Worm (Caenorhabditis elegans) whole organism, L4 larva: ENCODE measurements around the gene T02G5.7.
A peak's percentile ranks its signal among the peaks of the same experiment; 100 is the strongest.

Source experiments
- D1046.2 ChIP-seq: fragments of 200-800 bp; sonication (Bioruptor generic); IDR thresholded peaks from 2 replicates; pipeline ENCODE4 v1.3.6; 2022; ENCODE audit warnings: missing genetic modification characterization, missing compliant biosample characterization
- F26F4.8 ChIP-seq: fragments of 200-800 bp; sonication (Bioruptor generic); conservative IDR thresholded peaks from 2 replicates; pipeline ENCODE4 v1.3.6; 2022; ENCODE audit warnings: missing genetic modification characterization, missing compliant biosample characterization
- F37D6.2 ChIP-seq: sonication (generic microtip); optimal IDR thresholded peaks from 2 replicates; lab custom pipeline; 2016; ENCODE audit warnings: mild to moderate bottlenecking, missing genetic modification characterization, missing compliant biosample characterization
- R02D3.7 ChIP-seq: fragments of 150-350 bp; sonication (generic microtip); optimal IDR thresholded peaks from 3 replicates; lab custom pipeline; 2014; ENCODE audit warnings: missing biosample characterization, missing genetic modification characterization
- T20F7.1 ChIP-seq: fragments of 200-800 bp; sonication (Bioruptor generic); optimal IDR thresholded peaks from 2 replicates; lab custom pipeline; 2018; ENCODE audit warnings: mild to moderate bottlenecking, missing genetic modification characterization, missing compliant biosample characterization
- Y5F2A.4 ChIP-seq: fragments of 200-800 bp; sonication (Bioruptor generic); optimal IDR thresholded peaks from 2 replicates; lab custom pipeline; 2018; ENCODE audit warnings: mild to moderate bottlenecking, missing genetic modification characterization, missing compliant biosample characterization
- attf-4 ChIP-seq: sonication (generic microtip); optimal IDR thresholded peaks from 3 replicates; lab custom pipeline; 2017; ENCODE audit warnings: missing biosample characterization, missing genetic modification characterization
- ceh-20 ChIP-seq: fragments of 200-800 bp; sonication (Bioruptor generic); IDR thresholded peaks from 2 replicates; pipeline ENCODE4 v1.3.6; 2022; ENCODE audit warnings: missing genetic modification reagents, missing genetic modification characterization, missing compliant biosample characterization
- ceh-32 ChIP-seq: sonication (generic microtip); optimal IDR thresholded peaks from 2 replicates; lab custom pipeline; 2016; ENCODE audit warnings: mild to moderate bottlenecking, missing genetic modification characterization, missing compliant biosample characterization; ENCODE audit not compliant: poor library complexity
- ceh-82 ChIP-seq: sonication (generic microtip); optimal IDR thresholded peaks from 2 replicates; lab custom pipeline; 2017; ENCODE audit warnings: missing biosample characterization, missing genetic modification characterization
- ces-1 ChIP-seq: fragments of 150-350 bp; sonication (generic microtip); optimal IDR thresholded peaks from 4 replicates; lab custom pipeline; 2014; ENCODE audit warnings: missing biosample characterization, missing genetic modification reagents, missing genetic modification characterization
- cey-2 ChIP-seq: sonication (generic microtip); optimal IDR thresholded peaks from 3 replicates; lab custom pipeline; 2017; ENCODE audit warnings: missing genetic modification characterization, mild to moderate bottlenecking, missing compliant biosample characterization, antibody characterized with exemption, borderline replicate concordance; ENCODE audit not compliant: insufficient read depth
- daf-12 ChIP-seq: fragments of 150-350 bp; optimal IDR thresholded peaks from 2 replicates; lab custom pipeline; 2014; ENCODE audit warnings: missing biosample characterization, missing genetic modification reagents, missing genetic modification characterization
- daf-16 ChIP-seq, 3 experiments: sonication (generic microtip); optimal IDR thresholded peaks; 2 replicates each; lab custom pipeline; 2016 to 2017; ENCODE audit warnings: missing genetic modification characterization in 3 of 3, missing genetic modification reagents in 3 of 3, mild to moderate bottlenecking in 2 of 3, missing compliant biosample characterization in 2 of 3, missing biosample characterization in 1 of 3, moderate library complexity in 1 of 3
- daf-8 ChIP-seq: fragments of 200-800 bp; sonication (Bioruptor generic); IDR thresholded peaks from 2 replicates; pipeline ENCODE4 v1.3.6; 2022; ENCODE audit warnings: missing genetic modification characterization, missing compliant biosample characterization
- dmd-6 ChIP-seq: fragments of 200-800 bp; sonication (Bioruptor generic); IDR thresholded peaks from 2 replicates; pipeline ENCODE4 v1.3.6; 2022; ENCODE audit warnings: missing genetic modification reagents, missing genetic modification characterization, missing compliant biosample characterization
- dpl-1 ChIP-seq: fragments of 150-350 bp; optimal IDR thresholded peaks from 2 replicates; lab custom pipeline; 2014; ENCODE audit warnings: missing biosample characterization, missing genetic modification reagents, missing genetic modification characterization
- duxl-1 ChIP-seq: sonication (generic microtip); optimal IDR thresholded peaks from 2 replicates; lab custom pipeline; 2016; ENCODE audit warnings: mild to moderate bottlenecking, missing genetic modification characterization, moderate library complexity, missing compliant biosample characterization; ENCODE audit not compliant: poor library complexity
- dve-1 ChIP-seq: sonication (generic microtip); optimal IDR thresholded peaks from 2 replicates; lab custom pipeline; 2017; ENCODE audit warnings: antibody characterized with exemption, mild to moderate bottlenecking, missing genetic modification characterization, missing compliant biosample characterization; ENCODE audit not compliant: insufficient read depth
- hif-1 ChIP-seq, 2 experiments: sonication (generic microtip); optimal IDR thresholded peaks; 2 replicates each; lab custom pipeline; 2016 to 2017; ENCODE audit warnings: missing compliant biosample characterization in 2 of 2, missing genetic modification characterization in 2 of 2, missing genetic modification reagents in 2 of 2, missing genotype in 2 of 2, mild to moderate bottlenecking in 1 of 2
- hlh-11 ChIP-seq: fragments of 200-800 bp; sonication (Bioruptor generic); optimal IDR thresholded peaks from 2 replicates; lab custom pipeline; 2018; ENCODE audit warnings: mild to moderate bottlenecking, missing genetic modification characterization, missing compliant biosample characterization
- lin-1 ChIP-seq: fragments of 200-800 bp; sonication (Bioruptor generic); IDR thresholded peaks from 2 replicates; pipeline ENCODE4 v1.3.6; 2022; ENCODE audit warnings: missing genetic modification reagents, missing genetic modification characterization, missing compliant biosample characterization
- lin-38 ChIP-seq: fragments of 200-800 bp; sonication (Bioruptor generic); IDR thresholded peaks from 2 replicates; pipeline ENCODE4 v1.3.6; 2022; ENCODE audit warnings: missing genetic modification reagents, missing genetic modification characterization, missing compliant biosample characterization
- madf-9 ChIP-seq: fragments of 200-800 bp; sonication (Bioruptor generic); conservative IDR thresholded peaks from 2 replicates; pipeline ENCODE4 v1.3.6; 2022; ENCODE audit warnings: missing genetic modification reagents, missing genetic modification characterization, missing compliant biosample characterization
- mdl-1 ChIP-seq, 2 experiments: fragments of 150-350 bp in 1 of 2; sonication (generic microtip) in 1 of 2; optimal IDR thresholded peaks; 2 replicates each; lab custom pipeline; 2014 to 2017; ENCODE audit warnings: missing biosample characterization in 2 of 2, missing genetic modification characterization in 2 of 2
- mep-1 ChIP-seq: fragments of 150-350 bp; sonication (generic microtip); optimal IDR thresholded peaks from 3 replicates; lab custom pipeline; 2014; ENCODE audit warnings: missing biosample characterization, missing genetic modification characterization
- mxl-3 ChIP-seq: fragments of 200-800 bp; sonication (Bioruptor generic); optimal IDR thresholded peaks from 2 replicates; lab custom pipeline; 2018; ENCODE audit warnings: mild to moderate bottlenecking, missing genetic modification characterization, missing compliant biosample characterization
- nhr-10 ChIP-seq: fragments of 150-350 bp; optimal IDR thresholded peaks from 2 replicates; lab custom pipeline; 2014; ENCODE audit warnings: missing biosample characterization, missing genetic modification characterization
- nhr-102 ChIP-seq: sonication (generic microtip); optimal IDR thresholded peaks from 2 replicates; lab custom pipeline; 2016; ENCODE audit warnings: mild to moderate bottlenecking, missing genetic modification characterization, moderate library complexity, missing compliant biosample characterization
- nhr-11 ChIP-seq: fragments of 150-350 bp; optimal IDR thresholded peaks from 2 replicates; lab custom pipeline; 2014; ENCODE audit warnings: missing biosample characterization, missing genetic modification characterization
- nhr-237 ChIP-seq: sonication (generic microtip); optimal IDR thresholded peaks from 2 replicates; lab custom pipeline; 2017; ENCODE audit warnings: missing biosample characterization, missing genetic modification characterization
- nhr-28 ChIP-seq: fragments of 150-350 bp; optimal IDR thresholded peaks from 2 replicates; lab custom pipeline; 2014; ENCODE audit warnings: missing biosample characterization, missing genetic modification characterization
- nhr-48 ChIP-seq: sonication (generic microtip); optimal IDR thresholded peaks from 2 replicates; lab custom pipeline; 2016; ENCODE audit warnings: mild to moderate bottlenecking, missing genetic modification characterization, missing compliant biosample characterization
- nhr-77 ChIP-seq: fragments of 150-350 bp; optimal IDR thresholded peaks from 2 replicates; lab custom pipeline; 2014; ENCODE audit warnings: missing biosample characterization, missing genetic modification characterization
- pqm-1 ChIP-seq: sonication (generic microtip); optimal IDR thresholded peaks from 2 replicates; lab custom pipeline; 2017; ENCODE audit warnings: missing biosample characterization, missing genetic modification characterization
- saeg-2 ChIP-seq: fragments of 200-800 bp; sonication (Bioruptor generic); IDR thresholded peaks from 2 replicates; pipeline ENCODE4 v1.3.6; 2022; ENCODE audit warnings: missing genetic modification reagents, missing genetic modification characterization, missing compliant biosample characterization
- sdz-12 ChIP-seq: fragments of 200-800 bp; sonication (Bioruptor generic); optimal IDR thresholded peaks from 2 replicates; lab custom pipeline; 2018; ENCODE audit warnings: mild to moderate bottlenecking, missing genetic modification characterization, missing compliant biosample characterization
- set-16 ChIP-seq: fragments of 200-800 bp; sonication (Bioruptor generic); IDR thresholded peaks from 2 replicates; pipeline ENCODE4 v1.3.6; 2022; ENCODE audit warnings: missing genetic modification reagents, missing genetic modification characterization, missing compliant biosample characterization
- tag-97 ChIP-seq: fragments of 200-800 bp; sonication (Bioruptor generic); IDR thresholded peaks from 2 replicates; pipeline ENCODE4 v1.3.6; 2022; ENCODE audit warnings: missing genetic modification characterization, missing compliant biosample characterization
- tra-1 ChIP-seq: fragments of 200-800 bp; sonication (Bioruptor generic); IDR thresholded peaks from 2 replicates; pipeline ENCODE4 v1.3.6; 2022; ENCODE audit warnings: missing genetic modification reagents, missing genetic modification characterization, missing compliant biosample characterization
- unc-130 ChIP-seq: sonication (generic microtip); optimal IDR thresholded peaks from 2 replicates; lab custom pipeline; 2016; ENCODE audit warnings: missing genetic modification reagents, missing genetic modification characterization, missing compliant biosample characterization
- unc-39 ChIP-seq: sonication (generic microtip); optimal IDR thresholded peaks from 2 replicates; lab custom pipeline; 2017; ENCODE audit warnings: missing biosample characterization, missing genetic modification characterization
- zag-1 ChIP-seq: fragments of 150-350 bp; optimal IDR thresholded peaks from 2 replicates; lab custom pipeline; 2014; ENCODE audit warnings: missing biosample characterization, missing genetic modification characterization
- zfp-2 ChIP-seq: sonication (generic microtip); optimal IDR thresholded peaks from 2 replicates; lab custom pipeline; 2016; ENCODE audit warnings: mild to moderate bottlenecking, missing genetic modification characterization, missing compliant biosample characterization
- zfp-3 ChIP-seq: fragments of 200-800 bp; sonication (Bioruptor generic); conservative IDR thresholded peaks from 2 replicates; pipeline ENCODE4 v1.3.6; 2022; ENCODE audit warnings: missing genetic modification reagents, missing genetic modification characterization, missing compliant biosample characterization
- zip-2 ChIP-seq: fragments of 150-350 bp; optimal IDR thresholded peaks from 2 replicates; lab custom pipeline; 2014; ENCODE audit warnings: missing biosample characterization, missing genetic modification characterization
- ztf-11 ChIP-seq: fragments of 150-350 bp; optimal IDR thresholded peaks from 2 replicates; lab custom pipeline; 2014; ENCODE audit warnings: missing biosample characterization, missing genetic modification characterization

Gene T02G5.7

ce11 chrII:7059274-7059757 is 16.1 kb upstream of the T02G5.7 start (continued):
- TF ChIP-seq zip-2 (tag; lab: Kevin White, UChicago): no peak
- TF ChIP-seq zag-1: no peak
- TF ChIP-seq set-16: no peak
- peak in 1 of 2 experiments; percentile 88 for TF ChIP-seq mdl-1 (tag; optimal IDR thresholded peaks at IDR 0.05; lab: Kevin White, UChicago)
- peak; percentile 57 for TF ChIP-seq pqm-1 (tag; lab: Kevin White, UChicago)
- TF ChIP-seq lin-1 (GFP tag; lab: Robert Waterston, UW): peak; percentile 42; the same call in 1 of the 2 replicates
- TF ChIP-seq cey-2: peak; percentile 67
- no peak for TF ChIP-seq attf-4 (tag; lab: Kevin White, UChicago)
- TF ChIP-seq daf-12: no peak
- peak; percentile 63; the same call in 1 of the 2 replicates for TF ChIP-seq tra-1 (GFP tag; lab: Robert Waterston, UW)
- no peak for TF ChIP-seq zfp-2
- peak; percentile 45 for TF ChIP-seq nhr-48 (tag; lab: Kevin White, UChicago)
- TF ChIP-seq hif-1 (tag; optimal IDR thresholded peaks at IDR 0.05; lab: Kevin White, UChicago): no peak
- no peak for TF ChIP-seq dpl-1 (GFP tag; lab: Kevin White, UChicago)
- peak; percentile 94 for TF ChIP-seq mxl-3 (GFP tag; lab: Kevin White, UChicago)
- TF ChIP-seq ceh-32: no peak
- no peak for TF ChIP-seq nhr-237
- TF ChIP-seq mep-1 (tag; lab: Kevin White, UChicago): peak; percentile 53

- no peak for TF ChIP-seq D1046.2 (GFP tag; lab: Robert Waterston, UW)
- TF ChIP-seq duxl-1 (tag; lab: Kevin White, UChicago): no peak
- TF ChIP-seq daf-8 (GFP tag; lab: Robert Waterston, UW): no peak
- no peak for TF ChIP-seq unc-130 (GFP tag; lab: Kevin White, UChicago)
- TF ChIP-seq nhr-28 (tag; lab: Kevin White, UChicago): peak; percentile 28
- TF ChIP-seq nhr-102 (tag; lab: Kevin White, UChicago): peak; percentile 60
- no peak for TF ChIP-seq nhr-10 (tag; lab: Kevin White, UChicago)
- peak; percentile 85 for TF ChIP-seq nhr-48 (tag; lab: Kevin White, UChicago)
- no peak; the same call in 1 of the 2 replicates for TF ChIP-seq lin-38 (GFP tag; lab: Robert Waterston, UW)
- TF ChIP-seq zfp-3: peak; percentile 77
- peak; percentile 42; the same call in 1 of the 2 replicates for TF ChIP-seq ceh-20 (GFP tag; lab: Robert Waterston, UW)
- no peak for TF ChIP-seq daf-12
- no peak for TF ChIP-seq F26F4.8 (GFP tag; lab: Robert Waterston, UW)
- peak in 1 of 2 experiments; percentile 71 for TF ChIP-seq daf-16 (GFP tag; optimal IDR thresholded peaks at IDR 0.05; lab: Kevin White, UChicago)
- TF ChIP-seq daf-16 (tag; optimal IDR thresholded peaks at IDR 0.05; lab: Kevin White, UChicago): peak; percentile 93
- TF ChIP-seq nhr-11 (tag; lab: Kevin White, UChicago): peak; percentile 29
- no peak for TF ChIP-seq Y5F2A.4 (GFP tag; lab: Kevin White, UChicago)
- no peak for TF ChIP-seq ztf-11 (tag; lab: Kevin White, UChicago)
- peak; percentile 92 for TF ChIP-seq hlh-11 (tag; lab: Kevin White, UChicago)
- TF ChIP-seq unc-39 (tag; lab: Kevin White, UChicago): no peak
- peak; percentile 87 for TF ChIP-seq tra-1 (GFP tag; lab: Robert Waterston, UW)
- peak; percentile 14 for TF ChIP-seq zip-2 (tag; lab: Kevin White, UChicago)
- TF ChIP-seq cey-2: no peak
- TF ChIP-seq ces-1: no peak
- TF ChIP-seq tag-97 (GFP tag; lab: Robert Waterston, UW): no peak
- no peak for TF ChIP-seq saeg-2 (GFP tag; lab: Robert Waterston, UW)
- TF ChIP-seq pqm-1 (tag; lab: Kevin White, UChicago): peak; percentile 91
- no peak for TF ChIP-seq sdz-12 (GFP tag; lab: Kevin White, UChicago)
- no peak for TF ChIP-seq zfp-2
- TF ChIP-seq R02D3.7: no peak
- TF ChIP-seq madf-9 (GFP tag; lab: Robert Waterston, UW): 0 out of 2 replicates have a peak, but pooled peaks have one; percentile 28
- no peak for TF ChIP-seq nhr-237
- peak; percentile 68 for TF ChIP-seq nhr-77
- no peak for TF ChIP-seq set-16
- TF ChIP-seq mxl-3 (GFP tag; lab: Kevin White, UChicago): peak; percentile 83
- peak; percentile 98 for TF ChIP-seq dmd-6 (GFP tag; lab: Robert Waterston, UW)
- peak; percentile 70 for TF ChIP-seq lin-1 (GFP tag; lab: Robert Waterston, UW)
- TF ChIP-seq T20F7.1 (GFP tag; lab: Kevin White, UChicago): peak; percentile 57
- TF ChIP-seq F37D6.2 (tag; lab: Kevin White, UChicago): no peak
- peak; percentile 84 for TF ChIP-seq dve-1 (tag; lab: Kevin White, UChicago)
- no peak for TF ChIP-seq ceh-82 (tag; lab: Kevin White, UChicago)
Observed at ce11 chrII:7060202-7060601, 15.2 kb upstream of the T02G5.7 start.
